Worm (Caenorhabditis elegans) whole organism, L4 larva: ENCODE results near the gene srsx-15.

Experiments used
- F44E2.7 ChIP-seq: fragments of 200-800 bp; sonication (Bioruptor generic); IDR thresholded peaks from 2 replicates; pipeline ENCODE4 v2.1.2; 2022; ENCODE audit warnings: missing genetic modification characterization, missing compliant biosample characterization
- R02D3.7 ChIP-seq: fragments of 150-350 bp; sonication (generic microtip); optimal IDR thresholded peaks from 3 replicates; lab custom pipeline; 2014; ENCODE audit warnings: missing biosample characterization, missing genetic modification characterization
- Y48G9A.11 ChIP-seq: fragments of 200-800 bp; sonication (Bioruptor generic); IDR thresholded peaks from 2 replicates; pipeline ENCODE4 v1.3.6; 2022; ENCODE audit warnings: missing genetic modification reagents, missing genetic modification characterization, missing compliant biosample characterization
- Y75B8A.6 ChIP-seq: fragments of 200-800 bp; sonication (Bioruptor generic); IDR thresholded peaks from 2 replicates; pipeline ENCODE4 v1.3.6; 2022; ENCODE audit warnings: missing genetic modification reagents, missing genetic modification characterization, missing compliant biosample characterization
- aha-1 ChIP-seq: fragments of 150-350 bp; peaks from one replicate; lab custom pipeline; 2014; ENCODE audit warnings: missing biosample characterization, missing genetic modification characterization
- arid-1 ChIP-seq: fragments of 200-800 bp; sonication (Bioruptor generic); conservative IDR thresholded peaks from 2 replicates; pipeline ENCODE4 v1.3.6; 2022; ENCODE audit warnings: missing genetic modification reagents, missing genetic modification characterization, missing compliant biosample characterization
- attf-4 ChIP-seq: sonication (generic microtip); optimal IDR thresholded peaks from 3 replicates; lab custom pipeline; 2017; ENCODE audit warnings: missing biosample characterization, missing genetic modification characterization
- ceh-20 ChIP-seq: fragments of 200-800 bp; sonication (Bioruptor generic); IDR thresholded peaks from 2 replicates; pipeline ENCODE4 v1.3.6; 2022; ENCODE audit warnings: missing genetic modification reagents, missing genetic modification characterization, missing compliant biosample characterization
- ceh-44 ChIP-seq: fragments of 200-800 bp; sonication (Bioruptor generic); IDR thresholded peaks from 2 replicates; pipeline ENCODE4 v1.3.6; 2022; ENCODE audit warnings: missing genetic modification reagents, missing genetic modification characterization, missing compliant biosample characterization
- ces-1 ChIP-seq: fragments of 150-350 bp; sonication (generic microtip); optimal IDR thresholded peaks from 4 replicates; lab custom pipeline; 2014; ENCODE audit warnings: missing biosample characterization, missing genetic modification reagents, missing genetic modification characterization
- ctbp-1 ChIP-seq: fragments of 200-800 bp; sonication (Bioruptor generic); IDR thresholded peaks from 2 replicates; pipeline ENCODE4 v1.3.6; 2022; ENCODE audit warnings: missing genetic modification reagents, missing genetic modification characterization, missing compliant biosample characterization
- daf-16 ChIP-seq, 3 experiments: sonication (generic microtip); optimal IDR thresholded peaks; 2 replicates each; lab custom pipeline; 2016 to 2017; ENCODE audit warnings: missing genetic modification characterization in 3 of 3, missing genetic modification reagents in 3 of 3, mild to moderate bottlenecking in 2 of 3, missing compliant biosample characterization in 2 of 3, missing biosample characterization in 1 of 3, moderate library complexity in 1 of 3
- daf-19 ChIP-seq: fragments of 200-800 bp; sonication (Bioruptor generic); conservative IDR thresholded peaks from 2 replicates; pipeline ENCODE4 v1.3.6; 2022; ENCODE audit warnings: missing genetic modification characterization, missing compliant biosample characterization
- dmd-6 ChIP-seq: fragments of 200-800 bp; sonication (Bioruptor generic); IDR thresholded peaks from 2 replicates; pipeline ENCODE4 v1.3.6; 2022; ENCODE audit warnings: missing genetic modification reagents, missing genetic modification characterization, missing compliant biosample characterization
- dmd-8 ChIP-seq: fragments of 200-800 bp; sonication (Bioruptor generic); IDR thresholded peaks from 2 replicates; pipeline ENCODE4 v1.3.6; 2022; ENCODE audit warnings: missing genetic modification characterization, missing compliant biosample characterization
- dmd-9 ChIP-seq: fragments of 200-800 bp; sonication (Bioruptor generic); IDR thresholded peaks from 2 replicates; pipeline ENCODE4 v1.3.6; 2022; ENCODE audit warnings: missing genetic modification reagents, missing genetic modification characterization, missing compliant biosample characterization
- dve-1 ChIP-seq: sonication (generic microtip); optimal IDR thresholded peaks from 2 replicates; lab custom pipeline; 2017; ENCODE audit warnings: antibody characterized with exemption, mild to moderate bottlenecking, missing genetic modification characterization, missing compliant biosample characterization; ENCODE audit not compliant: insufficient read depth
- egl-43 ChIP-seq: fragments of 200-800 bp; sonication (Bioruptor generic); IDR thresholded peaks from 2 replicates; pipeline ENCODE4 v1.3.6; 2022; ENCODE audit warnings: missing genetic modification reagents, missing genetic modification characterization, missing compliant biosample characterization
- fkh-10 ChIP-seq: fragments of 150-350 bp; optimal IDR thresholded peaks from 2 replicates; lab custom pipeline; 2014; ENCODE audit warnings: missing biosample characterization, missing genetic modification reagents, missing genetic modification characterization
- hif-1 ChIP-seq, 2 experiments: sonication (generic microtip); optimal IDR thresholded peaks; 2 replicates each; lab custom pipeline; 2016 to 2017; ENCODE audit warnings: missing compliant biosample characterization in 2 of 2, missing genetic modification characterization in 2 of 2, missing genetic modification reagents in 2 of 2, missing genotype in 2 of 2, mild to moderate bottlenecking in 1 of 2
- hlh-11 ChIP-seq: fragments of 200-800 bp; sonication (Bioruptor generic); optimal IDR thresholded peaks from 2 replicates; lab custom pipeline; 2018; ENCODE audit warnings: mild to moderate bottlenecking, missing genetic modification characterization, missing compliant biosample characterization
- hlh-30 ChIP-seq: sonication (generic microtip); optimal IDR thresholded peaks from 2 replicates; lab custom pipeline; 2017; ENCODE audit warnings: antibody characterized with exemption, mild to moderate bottlenecking, missing genetic modification characterization, missing compliant biosample characterization; ENCODE audit not compliant: insufficient read depth
- hmg-1.1 ChIP-seq: fragments of 200-800 bp; sonication (Bioruptor generic); IDR thresholded peaks from 2 replicates; pipeline ENCODE4 v1.3.6; 2022; ENCODE audit warnings: missing genetic modification reagents, missing genetic modification characterization, missing compliant biosample characterization
- lim-7 ChIP-seq: fragments of 200-800 bp; sonication (Bioruptor generic); IDR thresholded peaks from 2 replicates; pipeline ENCODE4 v1.3.6; 2022; ENCODE audit warnings: missing genetic modification characterization, missing compliant biosample characterization
- lin-1 ChIP-seq: fragments of 200-800 bp; sonication (Bioruptor generic); IDR thresholded peaks from 2 replicates; pipeline ENCODE4 v1.3.6; 2022; ENCODE audit warnings: missing genetic modification reagents, missing genetic modification characterization, missing compliant biosample characterization
- lin-13 ChIP-seq: fragments of 150-350 bp; optimal IDR thresholded peaks from 2 replicates; lab custom pipeline; 2014; ENCODE audit warnings: missing biosample characterization, missing genetic modification reagents, missing genetic modification characterization
- lsy-2 ChIP-seq, 2 experiments: fragments of 150-350 bp in 1 of 2; sonication (generic microtip) in 1 of 2; optimal IDR thresholded peaks; 2 replicates each; lab custom pipeline; 2014 to 2017; ENCODE audit warnings: missing biosample characterization in 2 of 2, missing genetic modification characterization in 2 of 2
- mdt-29 ChIP-seq: fragments of 200-800 bp; sonication (Bioruptor generic); IDR thresholded peaks from 2 replicates; pipeline ENCODE4 v1.3.6; 2022; ENCODE audit warnings: missing genetic modification reagents, missing genetic modification characterization, missing compliant biosample characterization
- mes-2 ChIP-seq: sonication (generic microtip); optimal IDR thresholded peaks from 2 replicates; lab custom pipeline; 2016; ENCODE audit warnings: missing genotype, mild to moderate bottlenecking, missing genetic modification characterization, missing compliant biosample characterization; ENCODE audit not compliant: poor library complexity, severe bottlenecking
- nhr-102 ChIP-seq: sonication (generic microtip); optimal IDR thresholded peaks from 2 replicates; lab custom pipeline; 2016; ENCODE audit warnings: mild to moderate bottlenecking, missing genetic modification characterization, moderate library complexity, missing compliant biosample characterization
- nhr-11 ChIP-seq: fragments of 150-350 bp; optimal IDR thresholded peaks from 2 replicates; lab custom pipeline; 2014; ENCODE audit warnings: missing biosample characterization, missing genetic modification characterization
- nhr-28 ChIP-seq: fragments of 150-350 bp; optimal IDR thresholded peaks from 2 replicates; lab custom pipeline; 2014; ENCODE audit warnings: missing biosample characterization, missing genetic modification characterization
- nhr-42 ChIP-seq: fragments of 200-800 bp; sonication (Bioruptor generic); IDR thresholded peaks from 2 replicates; pipeline ENCODE4 v1.3.6; 2022; ENCODE audit warnings: missing genetic modification characterization, missing compliant biosample characterization
- nhr-48 ChIP-seq: sonication (generic microtip); optimal IDR thresholded peaks from 2 replicates; lab custom pipeline; 2016; ENCODE audit warnings: mild to moderate bottlenecking, missing genetic modification characterization, missing compliant biosample characterization
- nhr-6 ChIP-seq: fragments of 150-350 bp; optimal IDR thresholded peaks from 2 replicates; lab custom pipeline; 2014; ENCODE audit warnings: missing biosample characterization, missing genetic modification characterization
- pqm-1 ChIP-seq: sonication (generic microtip); optimal IDR thresholded peaks from 2 replicates; lab custom pipeline; 2017; ENCODE audit warnings: missing biosample characterization, missing genetic modification characterization
- sdz-12 ChIP-seq: fragments of 200-800 bp; sonication (Bioruptor generic); optimal IDR thresholded peaks from 2 replicates; lab custom pipeline; 2018; ENCODE audit warnings: mild to moderate bottlenecking, missing genetic modification characterization, missing compliant biosample characterization
- snpc-1.2 ChIP-seq: fragments of 200-800 bp; sonication (Bioruptor generic); IDR thresholded peaks from 2 replicates; pipeline ENCODE4 v1.3.6; 2022; ENCODE audit warnings: missing genetic modification reagents, missing genetic modification characterization, missing compliant biosample characterization
- spr-1 ChIP-seq: sonication (generic microtip); optimal IDR thresholded peaks from 2 replicates; lab custom pipeline; 2016; ENCODE audit warnings: mild to moderate bottlenecking, missing genetic modification characterization, missing compliant biosample characterization
- unc-39 ChIP-seq: sonication (generic microtip); optimal IDR thresholded peaks from 2 replicates; lab custom pipeline; 2017; ENCODE audit warnings: missing biosample characterization, missing genetic modification characterization
- vab-7 ChIP-seq: fragments of 200-800 bp; sonication (Bioruptor generic); IDR thresholded peaks from 2 replicates; pipeline ENCODE4 v1.3.6; 2022; ENCODE audit warnings: missing genetic modification reagents, missing genetic modification characterization, missing compliant biosample characterization
- zfp-2 ChIP-seq: sonication (generic microtip); optimal IDR thresholded peaks from 2 replicates; lab custom pipeline; 2016; ENCODE audit warnings: mild to moderate bottlenecking, missing genetic modification characterization, missing compliant biosample characterization
- zip-2 ChIP-seq: fragments of 150-350 bp; optimal IDR thresholded peaks from 2 replicates; lab custom pipeline; 2014; ENCODE audit warnings: missing biosample characterization, missing genetic modification characterization

srsx-15 gene

ce11 chrIV:5667191-5667590, 43.6 kb upstream of the srsx-15 start (continued):
- TF ChIP-seq R02D3.7 (tag; lab: Kevin White, UChicago) (no peak), ceh-44 (GFP tag; lab: Robert Waterston, UW) (no peak), nhr-11 (tag; lab: Kevin White, UChicago) (peak; percentile 43), vab-7 (GFP tag; lab: Robert Waterston, UW) (0 out of 2 replicates have a peak, but pooled peaks have one; percentile 16), sdz-12 (GFP tag; lab: Kevin White, UChicago) (no peak), arid-1 (GFP tag; lab: Robert Waterston, UW) (no peak), attf-4 (no peak), unc-39 (tag; lab: Kevin White, UChicago) (no peak), zfp-2 (tag; lab: Kevin White, UChicago) (no peak), ceh-20 (GFP tag; lab: Robert Waterston, UW) (0 out of 2 replicates have a peak, but pooled peaks have one; percentile 17), F44E2.7 (GFP tag; lab: Robert Waterston, UW) (no peak), pqm-1 (tag; lab: Kevin White, UChicago) (no peak)

ce11 chrIV:5666115-5667028, 42.8 kb upstream of the srsx-15 start:
- TF ChIP-seq dmd-9 (no peak), lim-7 (GFP tag; lab: Robert Waterston, UW) (no peak), hlh-30 (tag; lab: Kevin White, UChicago) (peak; percentile 58), dmd-6 (GFP tag; lab: Robert Waterston, UW) (peak; percentile 84), lsy-2 (tag; optimal IDR thresholded peaks at IDR 0.05; lab: Kevin White, UChicago) (no peak), nhr-42 (GFP tag; lab: Robert Waterston, UW) (no peak), ceh-44 (GFP tag; lab: Robert Waterston, UW) (no peak), lin-1 (GFP tag; lab: Robert Waterston, UW) (0 out of 2 replicates have a peak, but pooled peaks have one; percentile 14), Y48G9A.11 (GFP tag; lab: Robert Waterston, UW) (peak; percentile 98), dve-1 (peak; percentile 93), dmd-8 (no peak), nhr-102 (tag; lab: Kevin White, UChicago) (no peak), ctbp-1 (GFP tag; lab: Robert Waterston, UW) (no peak), nhr-28 (tag; lab: Kevin White, UChicago) (peak; percentile 29), hlh-11 (tag; lab: Kevin White, UChicago) (peak; percentile 73), snpc-1.2 (peak; percentile 87), daf-16 (GFP tag; optimal IDR thresholded peaks at IDR 0.05; lab: Kevin White, UChicago) (peak in 1 of 2 experiments; percentile 82), daf-16 (tag; optimal IDR thresholded peaks at IDR 0.05; lab: Kevin White, UChicago) (peak; percentile 79), ces-1 (GFP tag; lab: Kevin White, UChicago) (no peak), daf-19 (no peak), mdt-29 (GFP tag; lab: Robert Waterston, UW) (no peak; the same call in 1 of the 2 replicates), pqm-1 (tag; lab: Kevin White, UChicago) (peak; percentile 15), nhr-6 (tag; lab: Kevin White, UChicago) (no peak), zip-2 (tag; lab: Kevin White, UChicago) (peak; percentile 1), lin-13 (GFP tag; lab: Kevin White, UChicago) (peak; percentile 17), aha-1 (tag; lab: Kevin White, UChicago) (no peak)

- TF ChIP-seq nhr-6 (tag; lab: Kevin White, UChicago) (peak; percentile 43), spr-1 (no peak), ceh-20 (GFP tag; lab: Robert Waterston, UW) (0 out of 2 replicates have a peak, but pooled peaks have one; percentile 12), lsy-2 (tag; optimal IDR thresholded peaks at IDR 0.05; lab: Kevin White, UChicago) (peak in 1 of 2 experiments; percentile 59), mes-2 (tag; lab: Kevin White, UChicago) (peak; percentile 37), hmg-1.1 (GFP tag; lab: Robert Waterston, UW) (peak; percentile 53; the same call in 1 of the 2 replicates), egl-43 (GFP tag; lab: Robert Waterston, UW) (no peak), daf-16 (GFP tag; optimal IDR thresholded peaks at IDR 0.05; lab: Kevin White, UChicago) (peak in 1 of 2 experiments; percentile 5), daf-16 (tag; optimal IDR thresholded peaks at IDR 0.05; lab: Kevin White, UChicago) (peak; percentile 15), nhr-11 (tag; lab: Kevin White, UChicago) (peak; percentile 69), dve-1 (peak; percentile 57), nhr-48 (tag; lab: Kevin White, UChicago) (peak; percentile 9), Y75B8A.6 (GFP tag; lab: Robert Waterston, UW) (no peak), hif-1 (tag; optimal IDR thresholded peaks at IDR 0.05; lab: Kevin White, UChicago) (peak in 1 of 2 experiments; percentile 58), fkh-10 (GFP tag; lab: Kevin White, UChicago) (no peak)
These were observed 41.8 kb upstream of the srsx-15 start for ce11 chrIV:5665353-5665918.
